Fruit fly (Drosophila melanogaster) whole organism, embryonic: ENCODE measurements around the gene CG43354.

Source experiments
- BEAF-32 ChIP-seq: fragments of 200-800 bp; sonication (Bioruptor generic); optimal IDR thresholded peaks from 3 replicates; lab custom pipeline; 2017; ENCODE audit warnings: missing biosample characterization, missing genetic modification characterization, mild to moderate bottlenecking, moderate library complexity, missing genetic modification reagents
- CG1024 ChIP-seq: fragments of 200-800 bp; sonication (Bioruptor generic); IDR thresholded peaks from 2 replicates; pipeline ENCODE4 v1.3.6; 2022; ENCODE audit warnings: missing biosample characterization, missing genetic modification characterization
- CG11398 ChIP-seq: fragments of 200-800 bp; sonication (Bioruptor generic); optimal IDR thresholded peaks from 2 replicates; lab custom pipeline; 2016; ENCODE audit warnings: missing biosample characterization, missing genetic modification characterization
- CG11723 ChIP-seq: fragments of 200-800 bp; sonication (Bioruptor generic); optimal IDR thresholded peaks from 2 replicates; lab custom pipeline; 2017; ENCODE audit warnings: missing biosample characterization, mild to moderate bottlenecking, missing genetic modification characterization
- CG12071 ChIP-seq: fragments of 200-800 bp; sonication (Bioruptor generic); optimal IDR thresholded peaks from 3 replicates; lab custom pipeline; 2018; ENCODE audit warnings: missing biosample characterization, mild to moderate bottlenecking, missing genetic modification characterization
- CG12155 ChIP-seq: fragments of 200-800 bp; sonication (Bioruptor generic); optimal IDR thresholded peaks from 3 replicates; lab custom pipeline; 2016; ENCODE audit warnings: missing biosample characterization, missing genetic modification characterization
- CG12769 ChIP-seq: fragments of 200-800 bp; sonication (Bioruptor generic); optimal IDR thresholded peaks from 2 replicates; lab custom pipeline; 2019; ENCODE audit warnings: missing biosample characterization, mild to moderate bottlenecking, missing genetic modification characterization, moderate library complexity
- CG13123 ChIP-seq: fragments of 200-800 bp; sonication (Bioruptor generic); optimal IDR thresholded peaks from 2 replicates; lab custom pipeline; 2016; ENCODE audit warnings: missing biosample characterization, missing genetic modification characterization
- CG14667 ChIP-seq: fragments of 200-800 bp; sonication (Bioruptor generic); IDR thresholded peaks from 2 replicates; pipeline ENCODE4 v1.3.6; 2022; ENCODE audit warnings: missing biosample characterization, missing genetic modification characterization
- CG14860 ChIP-seq: fragments of 200-800 bp; sonication (Bioruptor generic); IDR thresholded peaks from 3 replicates; pipeline ENCODE4 v1.3.6; 2022; ENCODE audit warnings: missing biosample characterization, missing genetic modification characterization; ENCODE audit not compliant: partially characterized antibody
- CG1529 ChIP-seq: fragments of 200-800 bp; sonication (Bioruptor generic); optimal IDR thresholded peaks from 3 replicates; lab custom pipeline; 2018; ENCODE audit warnings: missing biosample characterization, missing genetic modification characterization
- CG1647 ChIP-seq: fragments of 200-800 bp; sonication (Bioruptor generic); optimal IDR thresholded peaks from 3 replicates; lab custom pipeline; 2016; ENCODE audit warnings: missing biosample characterization, missing genetic modification characterization
- CG16813 ChIP-seq: fragments of 200-800 bp; sonication (Bioruptor generic); IDR thresholded peaks from 3 replicates; pipeline ENCODE4 v1.3.6; 2022; ENCODE audit warnings: missing biosample characterization, missing genetic modification characterization; ENCODE audit not compliant: partially characterized antibody
- CG16815 ChIP-seq: fragments of 200-800 bp; sonication (Bioruptor generic); optimal IDR thresholded peaks from 3 replicates; lab custom pipeline; 2017; ENCODE audit warnings: missing biosample characterization, mild to moderate bottlenecking, missing genetic modification characterization
- CG2712 ChIP-seq: fragments of 200-800 bp; optimal IDR thresholded peaks from 3 replicates; lab custom pipeline; 2019; ENCODE audit warnings: missing biosample characterization, mild to moderate bottlenecking, missing genetic modification characterization, moderate library complexity
- CG31441 ChIP-seq: fragments of 200-800 bp; sonication (Bioruptor generic); IDR thresholded peaks from 2 replicates; pipeline ENCODE4 v1.3.6; 2022; ENCODE audit warnings: missing biosample characterization, missing genetic modification characterization
- CG3995 ChIP-seq: fragments of 200-800 bp; sonication (Bioruptor generic); optimal IDR thresholded peaks from 3 replicates; lab custom pipeline; 2016; ENCODE audit warnings: missing biosample characterization, missing genetic modification characterization
- CG6654 ChIP-seq: fragments of 200-800 bp; sonication (Bioruptor generic); optimal IDR thresholded peaks from 2 replicates; lab custom pipeline; 2017; ENCODE audit warnings: missing biosample characterization, mild to moderate bottlenecking, missing genetic modification characterization
- CG7357 ChIP-seq: fragments of 200-800 bp; sonication (Bioruptor generic); IDR thresholded peaks from 3 replicates; pipeline ENCODE4 v1.3.6; 2022; ENCODE audit warnings: missing biosample characterization, missing genetic modification characterization
- CG8478 ChIP-seq: fragments of >200 bp; optimal IDR thresholded peaks from 2 replicates; lab custom pipeline; 2018
- CG9817 ChIP-seq: fragments of 200-800 bp; sonication (Bioruptor generic); optimal IDR thresholded peaks from 2 replicates; lab custom pipeline; 2018; ENCODE audit warnings: missing biosample characterization, mild to moderate bottlenecking, missing genetic modification characterization, moderate library complexity
- Dad ChIP-seq: fragments of 200-800 bp; sonication (Bioruptor generic); optimal IDR thresholded peaks from 3 replicates; lab custom pipeline; 2016; ENCODE audit warnings: missing biosample characterization, missing genetic modification characterization
- Dp ChIP-seq: fragments of 200-800 bp; sonication (Bioruptor generic); optimal IDR thresholded peaks from 2 replicates; lab custom pipeline; 2018; ENCODE audit warnings: missing biosample characterization, mild to moderate bottlenecking, missing genetic modification characterization, moderate library complexity
- Elba2 ChIP-seq: fragments of 200-800 bp; sonication (Bioruptor generic); optimal IDR thresholded peaks from 3 replicates; lab custom pipeline; 2016; ENCODE audit warnings: missing biosample characterization, missing genetic modification characterization
- HLH4C ChIP-seq: fragments of 200-800 bp; sonication (Bioruptor generic); IDR thresholded peaks from 3 replicates; pipeline ENCODE4 v1.3.6; 2022; ENCODE audit warnings: missing biosample characterization, missing genetic modification characterization; ENCODE audit not compliant: partially characterized antibody
- Hr39 ChIP-seq: fragments of >200 bp; optimal IDR thresholded peaks from 2 replicates; lab custom pipeline; 2017
- Ravus ChIP-seq: fragments of 200-800 bp; sonication (Bioruptor generic); IDR thresholded peaks from 2 replicates; pipeline ENCODE4 v1.3.6; 2022; ENCODE audit warnings: missing biosample characterization, missing genetic modification characterization
- Sox102F ChIP-seq: fragments of 200-800 bp; sonication (Bioruptor generic); optimal IDR thresholded peaks from 2 replicates; lab custom pipeline; 2018; ENCODE audit warnings: missing biosample characterization, mild to moderate bottlenecking, missing genetic modification characterization, moderate library complexity
- Xrp1 ChIP-seq: fragments of 200-800 bp; sonication (Bioruptor generic); IDR thresholded peaks from 2 replicates; pipeline ENCODE4 v1.3.6; 2022; ENCODE audit warnings: missing biosample characterization, missing genetic modification characterization
- YL-1 ChIP-seq: fragments of 200-800 bp; sonication (Bioruptor generic); optimal IDR thresholded peaks from 3 replicates; lab custom pipeline; 2017; ENCODE audit warnings: missing biosample characterization, mild to moderate bottlenecking, missing genetic modification characterization
- aop ChIP-seq: fragments of 200-800 bp; sonication (Bioruptor generic); IDR thresholded peaks from 2 replicates; pipeline ENCODE4 v1.3.6; 2022; ENCODE audit warnings: missing biosample characterization, missing genetic modification characterization
- cwo ChIP-seq: fragments of 200-800 bp; sonication (Bioruptor generic); optimal IDR thresholded peaks from 3 replicates; lab custom pipeline; 2017; ENCODE audit warnings: missing biosample characterization, missing genetic modification characterization, mild to moderate bottlenecking, moderate library complexity, missing genetic modification reagents
- fd3F ChIP-seq: fragments of 200-800 bp; sonication (Bioruptor generic); optimal IDR thresholded peaks from 2 replicates; lab custom pipeline; 2018; ENCODE audit warnings: missing biosample characterization, mild to moderate bottlenecking, missing genetic modification characterization, moderate library complexity
- ftz-f1 ChIP-seq: fragments of 200-800 bp; sonication (Bioruptor generic); optimal IDR thresholded peaks from 2 replicates; lab custom pipeline; 2016; ENCODE audit warnings: missing biosample characterization, missing genetic modification characterization
- org-1 ChIP-seq: fragments of 200-800 bp; sonication (Bioruptor generic); optimal IDR thresholded peaks from 2 replicates; lab custom pipeline; 2017; ENCODE audit warnings: missing biosample characterization, missing genetic modification characterization
- sob ChIP-seq: fragments of 200-800 bp; sonication (Bioruptor generic); IDR thresholded peaks from 2 replicates; pipeline ENCODE4 v1.3.6; 2022; ENCODE audit warnings: missing biosample characterization, missing genetic modification characterization
- stwl ChIP-seq: fragments of 200-800 bp; sonication (Bioruptor generic); optimal IDR thresholded peaks from 3 replicates; lab custom pipeline; 2018; ENCODE audit warnings: missing biosample characterization, mild to moderate bottlenecking, missing genetic modification characterization, moderate library complexity
- tgo ChIP-seq: fragments of 200-800 bp; sonication (Bioruptor generic); IDR thresholded peaks from 3 replicates; pipeline ENCODE4 v1.3.6; 2022; ENCODE audit warnings: missing biosample characterization, missing genetic modification characterization
- usp ChIP-seq: fragments of >200 bp; optimal IDR thresholded peaks from 2 replicates; lab custom pipeline; 2017; ENCODE audit warnings: missing biosample characterization, missing genetic modification characterization

CG43354 gene

DNA sequence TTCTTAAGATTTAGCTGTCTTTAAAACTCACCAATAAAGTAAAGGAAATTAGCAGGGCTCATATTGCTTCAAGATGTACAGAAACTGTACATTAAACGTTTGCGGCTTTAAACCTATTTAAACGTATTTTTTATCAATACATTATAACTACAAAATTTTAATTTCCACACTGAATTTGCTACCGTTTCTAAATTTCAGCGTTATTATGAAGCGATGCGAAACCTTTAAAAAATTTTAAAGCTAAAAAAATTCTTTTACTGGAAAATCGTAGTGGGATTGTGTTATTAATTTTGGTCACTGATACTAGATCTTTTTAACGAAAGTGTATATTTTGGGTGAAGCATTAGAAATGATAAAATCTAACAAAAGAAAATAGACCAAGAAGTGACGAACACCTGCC lies at the start of gene CG43354:
Gene CG43354, minus strand, starts transcription at position 101 of the 400 bp plus-strand sequence.
- no peak for TF ChIP-seq tgo
- TF ChIP-seq CG12769 (tag; lab: Kevin White, UChicago): no peak
- TF ChIP-seq CG13123 (GFP tag; lab: Kevin White, UChicago): no peak
- TF ChIP-seq Dad (GFP tag; lab: Kevin White, UChicago): no peak
- TF ChIP-seq Ravus (GFP tag; lab: Robert Waterston, UW): no peak
- TF ChIP-seq cwo (GFP tag; lab: Kevin White, UChicago): no peak
- TF ChIP-seq CG14667 (GFP tag; lab: Robert Waterston, UW): no peak
- no peak for TF ChIP-seq Dp (GFP tag; lab: Kevin White, UChicago)
- no peak for TF ChIP-seq usp (GFP tag; lab: Kevin White, UChicago)
- TF ChIP-seq CG1529 (GFP tag; lab: Kevin White, UChicago): no peak
- no peak for TF ChIP-seq ftz-f1 (GFP tag; lab: Kevin White, UChicago)
- TF ChIP-seq YL-1: no peak
- TF ChIP-seq CG7357 (GFP tag; lab: Robert Waterston, UW): no peak
- no peak for TF ChIP-seq CG12155 (GFP tag; lab: Kevin White, UChicago)
- no peak for TF ChIP-seq CG1647 (GFP tag; lab: Kevin White, UChicago)
- TF ChIP-seq CG8478 (lab: Kevin White, UChicago): no peak
- TF ChIP-seq aop: no peak
- no peak for TF ChIP-seq CG6654 (GFP tag; lab: Kevin White, UChicago)
- no peak for TF ChIP-seq BEAF-32 (GFP tag; lab: Kevin White, UChicago)

- TF ChIP-seq CG14860 (no peak), sob (GFP tag; lab: Robert Waterston, UW) (no peak), Hr39 (lab: Kevin White, UChicago) (no peak), fd3F (GFP tag; lab: Kevin White, UChicago) (no peak), org-1 (no peak), CG9817 (tag; lab: Kevin White, UChicago) (no peak)
Measured at dm6 chr2L:18358928-18359327, 49.7 kb upstream of the CG43354 start, which contains the start of gene Acp36DE. Acp36DE (minus strand) TSS chr2L:18359028.

DNA sequence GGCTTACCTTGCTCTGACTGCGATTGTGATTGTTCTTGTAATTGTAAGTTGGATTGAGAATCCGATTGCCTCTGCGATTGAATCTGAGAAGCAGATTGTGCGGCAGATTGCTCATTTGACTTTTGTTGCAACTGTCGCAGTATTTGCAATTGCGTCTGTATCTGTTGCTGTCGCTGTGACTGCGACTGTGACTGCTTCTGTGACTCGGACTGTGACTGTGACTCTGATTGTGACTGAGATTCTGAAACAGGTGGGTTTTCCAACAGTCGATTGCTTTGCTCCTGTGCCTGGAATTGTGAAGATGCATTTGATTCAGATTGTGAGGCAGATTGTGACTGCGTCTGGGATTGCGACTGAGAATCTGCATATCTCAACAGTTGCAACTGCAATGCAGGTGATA lies 48.8 kb upstream of the CG43354 start:
- TF ChIP-seq Elba2 (GFP tag; lab: Kevin White, UChicago) (peak; percentile 23), HLH4C (GFP tag; lab: Robert Waterston, UW) (no peak), CG16813 (0 out of 3 replicates have a peak, but pooled peaks have one; percentile 17), CG3995 (peak; percentile 91), CG11723 (GFP tag; lab: Kevin White, UChicago) (no peak), CG11398 (GFP tag; lab: Kevin White, UChicago) (no peak), CG16815 (GFP tag; lab: Kevin White, UChicago) (no peak), Xrp1 (GFP tag; lab: Robert Waterston, UW) (no peak), CG31441 (0 out of 2 replicates have a peak, but pooled peaks have one; percentile 28), CG2712 (tag; lab: Kevin White, UChicago) (no peak), stwl (tag; lab: Kevin White, UChicago) (peak; percentile 1), Sox102F (GFP tag; lab: Kevin White, UChicago) (no peak), CG12071 (no peak), CG1024 (no peak)
